Worm (Caenorhabditis elegans): ENCODE data around the gene sad-1.

- TF ChIP-seq nhr-19 (GFP tag; conservative IDR thresholded peaks at IDR 0.05) (no peak), elt-3 (tag; optimal IDR thresholded peaks at IDR 0.05) (no peak), lin-15B (tag; optimal IDR thresholded peaks at IDR 0.05) (no peak), lin-39 (tag; optimal IDR thresholded peaks at IDR 0.05) (no peak), zag-1 (tag; optimal IDR thresholded peaks at IDR 0.05) (no peak), ama-1 (optimal IDR thresholded peaks at IDR 0.05) (no peak), unc-86 (tag; optimal IDR thresholded peaks at IDR 0.05) (no peak), blmp-1 (tag; optimal IDR thresholded peaks at IDR 0.05) (no peak), aly-2 (tag; optimal IDR thresholded peaks at IDR 0.05) (no peak), unc-62 (GFP tag; optimal IDR thresholded peaks at IDR 0.05) (no peak)
These were observed 9.9 kb upstream of the sad-1 start for ce11 chrX:13510234-13510837.
